Worm (Caenorhabditis elegans): ENCODE results near the gene srt-11.
A peak's percentile ranks its signal among the peaks of the same experiment; 100 is the strongest.

Gene srt-11

DNA sequence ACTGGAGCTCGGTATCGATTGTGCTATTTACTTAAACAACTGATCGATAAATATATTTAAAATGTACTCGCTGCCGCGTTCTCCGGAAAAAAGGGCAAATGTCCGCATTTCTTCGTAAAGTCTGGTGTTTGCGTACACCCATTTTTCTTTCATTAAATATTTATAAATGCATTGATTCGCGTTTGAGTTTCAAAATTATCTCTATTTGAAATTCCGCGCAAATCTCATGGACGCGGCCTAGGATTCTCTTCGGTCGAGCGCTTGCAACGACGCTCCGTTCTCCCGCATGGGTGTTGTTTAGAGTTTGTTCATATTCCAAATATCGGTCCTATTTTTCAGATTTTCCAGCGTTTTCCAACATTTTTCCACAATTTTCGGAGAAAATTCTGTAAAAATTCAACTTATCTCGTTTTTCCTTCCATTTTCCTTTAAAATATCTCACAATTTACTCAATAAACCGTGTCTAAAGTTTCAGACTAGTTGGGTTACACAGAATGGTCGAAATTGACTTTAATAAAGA is 10.8 kb upstream of the srt-11 start, which contains the start of gene eif-3.B (continued):
- TF ChIP-seq ama-1 (optimal IDR thresholded peaks at IDR 0.05) (no peak), snpc-4 (tag; optimal IDR thresholded peaks at IDR 0.05) (peak; percentile 95), nhr-47 (tag; optimal IDR thresholded peaks at IDR 0.05) (peak; percentile 98), nhr-71 (tag; optimal IDR thresholded peaks at IDR 0.05) (peak; percentile 98), alr-1 (tag; optimal IDR thresholded peaks at IDR 0.05; ENCODE audit: borderline replicate concordance) (no peak), dsc-1 (tag; optimal IDR thresholded peaks at IDR 0.05) (peak; percentile 99), nhr-84 (tag; optimal IDR thresholded peaks at IDR 0.05) (no peak), ceh-90 (tag; optimal IDR thresholded peaks at IDR 0.05) (peak; percentile 98), lir-3 (tag; optimal IDR thresholded peaks at IDR 0.05; ENCODE audit: poor library complexity) (peak; percentile 98), nhr-90 (tag; optimal IDR thresholded peaks at IDR 0.05; ENCODE audit: poor library complexity) (peak; percentile 99), grh-1 (GFP tag; IDR thresholded peaks at IDR 0.05) (peak; percentile 85), C16A3.4 (tag; optimal IDR thresholded peaks at IDR 0.05) (peak; percentile 96), blmp-1 (tag; optimal IDR thresholded peaks at IDR 0.05) (peak; percentile 84), nhr-12 (tag; optimal IDR thresholded peaks at IDR 0.05) (peak; percentile 16), hlh-4 (tag; optimal IDR thresholded peaks at IDR 0.05) (no peak), pqm-1 (tag; optimal IDR thresholded peaks at IDR 0.05) (no peak), sptf-1 (tag; optimal IDR thresholded peaks at IDR 0.05) (no peak), Y116A8C.19 (tag; optimal IDR thresholded peaks at IDR 0.05; ENCODE audit: borderline replicate concordance) (peak; percentile 90), ceh-82 (tag; optimal IDR thresholded peaks at IDR 0.05) (peak; percentile 84 to 89 (median 88)), unc-30 (tag; optimal IDR thresholded peaks at IDR 0.05) (no peak), nhr-11 (tag; optimal IDR thresholded peaks at IDR 0.05) (peak; percentile 78), lin-35 (GFP tag; optimal IDR thresholded peaks at IDR 0.05) (peak; percentile 98), fos-1 (tag; optimal IDR thresholded peaks at IDR 0.05) (peak; percentile 86), unc-130 (tag; optimal IDR thresholded peaks at IDR 0.05) (peak; percentile 98), unc-62 (GFP tag; optimal IDR thresholded peaks at IDR 0.05) (no peak), aha-1 (tag; optimal IDR thresholded peaks at IDR 0.05) (peak; percentile 51), mef-2 (tag; optimal IDR thresholded peaks at IDR 0.05) (peak; percentile 15), nhr-19 (GFP tag; conservative IDR thresholded peaks at IDR 0.05) (peak; percentile 96), elt-3 (tag; optimal IDR thresholded peaks at IDR 0.05) (peak in 4 of 6 experiments; percentile 12 to 90 (median 68)), nhr-85 (tag) (peak; percentile 98), tlp-1 (tag; optimal IDR thresholded peaks at IDR 0.05) (no peak), snu-23 (GFP tag; optimal IDR thresholded peaks at IDR 0.05) (peak; percentile 98), lin-13 (GFP tag; optimal IDR thresholded peaks at IDR 0.05) (peak; percentile 94), skn-1 (tag; optimal IDR thresholded peaks at IDR 0.05) (peak; percentile 94), unc-86 (tag; optimal IDR thresholded peaks at IDR 0.05) (peak; percentile 99), lin-15B (tag; optimal IDR thresholded peaks at IDR 0.05) (peak; percentile 94), dpl-1 (GFP tag; optimal IDR thresholded peaks at IDR 0.05) (peak; percentile 97 to 98 (median 97)), fkh-8 (tag; optimal IDR thresholded peaks at IDR 0.05) (peak; percentile 94), ceh-63 (GFP tag; optimal IDR thresholded peaks at IDR 0.05) (peak; percentile 70), irx-1 (tag; optimal IDR thresholded peaks at IDR 0.05) (peak; percentile 97), mep-1 (tag; optimal IDR thresholded peaks at IDR 0.05) (peak; percentile 96), ztf-4 (tag; optimal IDR thresholded peaks at IDR 0.05) (peak; percentile 86), efl-3 (GFP tag; optimal IDR thresholded peaks at IDR 0.05) (peak; percentile 57), C04F5.9 (tag; optimal IDR thresholded peaks at IDR 0.05) (peak; percentile 95), efl-1 (optimal IDR thresholded peaks at IDR 0.05) (peak; percentile 93 to 98), efl-1 (GFP tag; optimal IDR thresholded peaks at IDR 0.05 in 1 of 2) (peak; percentile 98 to 100), rnt-1 (tag; optimal IDR thresholded peaks at IDR 0.05) (peak; percentile 99), nhr-20 (tag; optimal IDR thresholded peaks at IDR 0.05) (peak; percentile 97), fkh-10 (GFP tag; optimal IDR thresholded peaks at IDR 0.05) (peak; percentile 43), sup-37 (GFP tag; optimal IDR thresholded peaks at IDR 0.05) (peak; percentile 88), F16B12.6 (tag; optimal IDR thresholded peaks at IDR 0.05) (peak; percentile 92), xbp-1 (tag; optimal IDR thresholded peaks at IDR 0.05) (peak; percentile 95)
